Worm (Caenorhabditis elegans) whole organism, early embryonic: ENCODE results near the gene lev-9.

Source experiments
- B0310.2 ChIP-seq: sonication (generic microtip); optimal IDR thresholded peaks from 2 replicates; lab custom pipeline; 2016; ENCODE audit warnings: mild to moderate bottlenecking, missing genetic modification characterization, missing compliant biosample characterization
- F13C5.2 ChIP-seq: sonication (generic microtip); optimal IDR thresholded peaks from 2 replicates; lab custom pipeline; 2017; ENCODE audit warnings: mild to moderate bottlenecking, missing genetic modification characterization, inconsistent platforms, missing compliant biosample characterization
- ama-1 ChIP-seq: fragments of 150-350 bp; optimal IDR thresholded peaks from 2 replicates; lab custom pipeline; 2014
- ceh-13 ChIP-seq: fragments of 200-800 bp; sonication (Bioruptor generic); optimal IDR thresholded peaks from 2 replicates; lab custom pipeline; 2018; ENCODE audit warnings: mild to moderate bottlenecking, missing genetic modification characterization, missing compliant biosample characterization
- ceh-36 ChIP-seq: sonication (generic microtip); optimal IDR thresholded peaks from 2 replicates; lab custom pipeline; 2016; ENCODE audit warnings: missing genetic modification characterization, inconsistent platforms, missing compliant biosample characterization
- ets-7 ChIP-seq: sonication (generic microtip); optimal IDR thresholded peaks from 2 replicates; lab custom pipeline; 2016; ENCODE audit warnings: missing genotype, missing genetic modification characterization, missing compliant biosample characterization
- flt-1 ChIP-seq: fragments of 200-800 bp; sonication (Bioruptor generic); IDR thresholded peaks from 2 replicates; pipeline ENCODE4 v1.3.6; 2022; ENCODE audit warnings: missing genetic modification characterization, missing compliant biosample characterization
- hmbx-1 ChIP-seq: sonication (generic microtip); optimal IDR thresholded peaks from 2 replicates; lab custom pipeline; 2016; ENCODE audit warnings: mild to moderate bottlenecking, missing genetic modification characterization, missing compliant biosample characterization
- hnd-1 ChIP-seq: sonication (generic microtip); optimal IDR thresholded peaks from 2 replicates; lab custom pipeline; 2016; ENCODE audit warnings: missing genetic modification characterization, missing compliant biosample characterization
- pes-1 ChIP-seq: fragments of 200-800 bp; sonication (Bioruptor generic); IDR thresholded peaks from 2 replicates; pipeline ENCODE4 v1.3.6; 2022; ENCODE audit warnings: missing genetic modification reagents, missing genetic modification characterization, missing compliant biosample characterization
- sea-1 ChIP-seq: fragments of 200-800 bp; sonication (Bioruptor generic); conservative IDR thresholded peaks from 2 replicates; pipeline ENCODE4 v1.3.6; 2022; ENCODE audit warnings: missing genetic modification characterization, missing compliant biosample characterization
- tbx-11 ChIP-seq: fragments of 200-800 bp; sonication (Bioruptor generic); IDR thresholded peaks from 2 replicates; pipeline ENCODE4 v1.3.6; 2022; ENCODE audit warnings: missing genetic modification characterization, missing compliant biosample characterization
- tbx-37 ChIP-seq: fragments of 200-800 bp; sonication (Bioruptor generic); conservative IDR thresholded peaks from 2 replicates; pipeline ENCODE4 v1.3.6; 2022; ENCODE audit warnings: missing genetic modification reagents, missing genetic modification characterization, missing compliant biosample characterization
- tra-4 ChIP-seq: sonication (generic microtip); optimal IDR thresholded peaks from 2 replicates; lab custom pipeline; 2017; ENCODE audit warnings: missing genetic modification characterization, missing compliant biosample characterization

- no peak for TF ChIP-seq ama-1 (lab: Kevin White, UChicago)
- TF ChIP-seq ets-7 (tag; lab: Kevin White, UChicago) = no peak
- no peak for TF ChIP-seq F13C5.2
- no peak for TF ChIP-seq ceh-13 (GFP tag; lab: Kevin White, UChicago)
- no peak for TF ChIP-seq flt-1 (GFP tag; lab: Robert Waterston, UW)
- TF ChIP-seq sea-1 (GFP tag; lab: Robert Waterston, UW) = no peak
- no peak for TF ChIP-seq hmbx-1 (tag; lab: Kevin White, UChicago)
- TF ChIP-seq pes-1 (GFP tag; lab: Robert Waterston, UW) = no peak
- no peak for TF ChIP-seq B0310.2
- no peak for TF ChIP-seq ceh-36 (tag; lab: Kevin White, UChicago)
- no peak for TF ChIP-seq tra-4 (tag; lab: Kevin White, UChicago)
- no peak for TF ChIP-seq tbx-37 (GFP tag; lab: Robert Waterston, UW)
- TF ChIP-seq hnd-1 (tag; lab: Kevin White, UChicago) = no peak
- TF ChIP-seq tbx-11 (GFP tag; lab: Robert Waterston, UW) = no peak
These were observed 13.2 kb downstream of the lev-9 start for ce11 chrX:6278296-6278695.
